Fruit fly (Drosophila melanogaster): ENCODE results near the gene CG14321.
A peak's percentile ranks its signal among the peaks of the same experiment; 100 is the strongest.

The CG14321 gene

dm6 chr3R:17718051-17718693 lies 15.2 kb upstream of the CG14321 start, which contains the start of gene osa:
Gene osa (minus strand): TSS chr3R:17718350.
- TF ChIP-seq CG8290 (GFP tag; optimal IDR thresholded peaks at IDR 0.05) (peak; percentile 51), CG8290 (tag; optimal IDR thresholded peaks at IDR 0.05) (no peak), stc (GFP tag; IDR thresholded peaks at IDR 0.05) (no peak), CG4730 (GFP tag; IDR thresholded peaks at IDR 0.05) (no peak), CG17829 (tag; optimal IDR thresholded peaks at IDR 0.05) (peak; percentile 21), Hmr (GFP tag; optimal IDR thresholded peaks at IDR 0.05) (peak; percentile 16), shn (GFP tag; optimal IDR thresholded peaks at IDR 0.05) (no peak), gsb-n (tag; optimal IDR thresholded peaks at IDR 0.05) (peak; percentile 4), CG31224 (GFP tag; IDR thresholded peaks at IDR 0.05) (no peak), CG6654 (GFP tag; optimal IDR thresholded peaks at IDR 0.05) (no peak), CG11560 (tag; IDR thresholded peaks at IDR 0.05) (no peak), Camta (GFP tag; optimal IDR thresholded peaks at IDR 0.05) (peak; percentile 2), CG8924 (tag; optimal IDR thresholded peaks at IDR 0.05) (peak; percentile 30), D19A (tag; optimal IDR thresholded peaks at IDR 0.05) (peak; percentile 78), CG3407 (GFP tag; optimal IDR thresholded peaks at IDR 0.05) (no peak), sug (tag; optimal IDR thresholded peaks at IDR 0.05) (peak; percentile 29), mld (GFP tag; IDR thresholded peaks at IDR 0.05; ENCODE audit: partially characterized antibody) (no peak), CG17359 (tag; optimal IDR thresholded peaks at IDR 0.05) (no peak), CG3847 (GFP tag; IDR thresholded peaks at IDR 0.05) (no peak), tio (GFP tag; optimal IDR thresholded peaks at IDR 0.05) (no peak), lbe (GFP tag; optimal IDR thresholded peaks at IDR 0.05) (peak; percentile 54), BEAF-32 (GFP tag; optimal IDR thresholded peaks at IDR 0.05) (peak; percentile 99), gro (GFP tag; optimal IDR thresholded peaks at IDR 0.05) (peak; percentile 42), CG12219 (GFP tag; optimal IDR thresholded peaks at IDR 0.05) (peak; percentile 0), pnt (GFP tag; optimal IDR thresholded peaks at IDR 0.05) (no peak), CG12942 (GFP tag; optimal IDR thresholded peaks at IDR 0.05) (no peak), sqz (GFP tag; optimal IDR thresholded peaks at IDR 0.05) (no peak), CG13624 (GFP tag; optimal IDR thresholded peaks at IDR 0.05) (peak; percentile 55), unpg (GFP tag; optimal IDR thresholded peaks at IDR 0.05) (no peak), ranshi (GFP tag; IDR thresholded peaks at IDR 0.05) (no peak), CG11695 (GFP tag; IDR thresholded peaks at IDR 0.05) (no peak), CG17912 (GFP tag; optimal IDR thresholded peaks at IDR 0.05) (no peak), CG1602 (GFP tag; optimal IDR thresholded peaks at IDR 0.05) (no peak), kni (GFP tag; optimal IDR thresholded peaks at IDR 0.05) (no peak), vvl (GFP tag; IDR thresholded peaks at IDR 0.05) (no peak), CG12659 (GFP tag; optimal IDR thresholded peaks at IDR 0.05) (peak; percentile 49), ara (GFP tag; IDR thresholded peaks at IDR 0.05) (no peak), CG32532 (GFP tag; IDR thresholded peaks at IDR 0.05) (no peak), al (GFP tag; IDR thresholded peaks at IDR 0.05) (no peak), Abd-B (GFP tag; optimal IDR thresholded peaks at IDR 0.05) (no peak), CG4360 (GFP tag; IDR thresholded peaks at IDR 0.05) (no peak), CG2199 (GFP tag; IDR thresholded peaks at IDR 0.05) (no peak), fd96Cb (tag; optimal IDR thresholded peaks at IDR 0.05) (no peak), Sin3A (optimal IDR thresholded peaks at IDR 0.05) (peak; percentile 97), prd (optimal IDR thresholded peaks at IDR 0.05) (no peak), prd (GFP tag; IDR thresholded peaks at IDR 0.05) (no peak), Hr3 (GFP tag; optimal IDR thresholded peaks at IDR 0.05) (no peak), CG3281 (GFP tag; optimal IDR thresholded peaks at IDR 0.05) (no peak), pan (optimal IDR thresholded peaks at IDR 0.05) (no peak), pan (GFP tag; optimal IDR thresholded peaks at IDR 0.05 in 1 of 2, IDR thresholded peaks at IDR 0.05 in 1 of 2) (no peak), HmgZ (tag; optimal IDR thresholded peaks at IDR 0.05) (peak; percentile 43), Atf-2 (GFP tag; optimal IDR thresholded peaks at IDR 0.05) (no peak), jumu (GFP tag; optimal IDR thresholded peaks at IDR 0.05) (peak; percentile 17)
